Fruit fly (Drosophila melanogaster) whole organism, adult: ENCODE results near the gene CG9328.

ENCODE experiments used
- CG11617 ChIP-seq: fragments of 200-800 bp; sonication (Bioruptor generic); optimal IDR thresholded peaks from 2 replicates; lab custom pipeline; 2017; ENCODE audit warnings: mild to moderate bottlenecking, missing biosample characterization, missing genetic modification reagents, missing genetic modification characterization
- CG12768 ChIP-seq: fragments of 200-800 bp; sonication (Bioruptor generic); optimal IDR thresholded peaks from 2 replicates; lab custom pipeline; 2017; ENCODE audit warnings: missing biosample characterization, missing genetic modification characterization, mild to moderate bottlenecking, moderate library complexity, missing genetic modification reagents
- CG14711 ChIP-seq: fragments of 200-800 bp; sonication (Bioruptor generic); optimal IDR thresholded peaks from 2 replicates; lab custom pipeline; 2018; ENCODE audit warnings: missing biosample characterization, mild to moderate bottlenecking, missing genetic modification characterization, moderate library complexity
- CG1620 ChIP-seq: fragments of 200-800 bp; sonication (Bioruptor generic); optimal IDR thresholded peaks from 2 replicates; lab custom pipeline; 2016; ENCODE audit warnings: missing biosample characterization, missing genetic modification characterization
- CG33017 ChIP-seq: fragments of 200-800 bp; sonication (Bioruptor generic); optimal IDR thresholded peaks from 2 replicates; lab custom pipeline; 2018; ENCODE audit warnings: missing biosample characterization, mild to moderate bottlenecking, missing genetic modification characterization, moderate library complexity
- CG5204 ChIP-seq: fragments of 200-800 bp; sonication (Bioruptor generic); optimal IDR thresholded peaks from 2 replicates; lab custom pipeline; 2016; ENCODE audit warnings: missing biosample characterization, missing genetic modification characterization
- CG7045 ChIP-seq: fragments of 200-800 bp; sonication (Bioruptor generic); optimal IDR thresholded peaks from 2 replicates; lab custom pipeline; 2017; ENCODE audit warnings: missing biosample characterization, mild to moderate bottlenecking, missing genetic modification characterization
- CG7101 ChIP-seq: fragments of 200-800 bp; sonication (Bioruptor generic); optimal IDR thresholded peaks from 2 replicates; lab custom pipeline; 2018; ENCODE audit warnings: missing biosample characterization, mild to moderate bottlenecking, missing genetic modification characterization, moderate library complexity
- Clk ChIP-seq: fragments of 200-800 bp; sonication (Bioruptor generic); optimal IDR thresholded peaks from 2 replicates; lab custom pipeline; 2017; ENCODE audit warnings: missing biosample characterization, missing genetic modification characterization
- Crg-1 ChIP-seq: fragments of 200-800 bp; sonication (Bioruptor generic); optimal IDR thresholded peaks from 2 replicates; lab custom pipeline; 2016; ENCODE audit warnings: missing biosample characterization, missing genetic modification characterization
- Hr96 ChIP-seq: fragments of 200-800 bp; sonication (Bioruptor generic); optimal IDR thresholded peaks from 2 replicates; lab custom pipeline; 2016; ENCODE audit warnings: missing biosample characterization, missing genetic modification characterization
- Mnt ChIP-seq: fragments of 200-800 bp; sonication (Bioruptor generic); optimal IDR thresholded peaks from 2 replicates; lab custom pipeline; 2016; ENCODE audit warnings: missing biosample characterization, mild to moderate bottlenecking, missing genetic modification characterization
- bab1 ChIP-seq: fragments of 200-800 bp; sonication (Bioruptor generic); optimal IDR thresholded peaks from 3 replicates; lab custom pipeline; 2019; ENCODE audit warnings: missing biosample characterization, mild to moderate bottlenecking, missing genetic modification characterization, moderate library complexity
- cic ChIP-seq: fragments of 200-800 bp; sonication (Bioruptor generic); optimal IDR thresholded peaks from 2 replicates; lab custom pipeline; 2017; ENCODE audit warnings: missing biosample characterization, mild to moderate bottlenecking, missing genetic modification characterization, moderate library complexity
- cnc ChIP-seq, 2 experiments: fragments of >200 bp; optimal IDR thresholded peaks; 2 replicates each; lab custom pipeline; 2017
- kay ChIP-seq: fragments of 200-800 bp; sonication (Bioruptor generic); peaks from one replicate; lab custom pipeline; 2016; ENCODE audit warnings: missing biosample characterization, missing genetic modification characterization, borderline replicate concordance
- ovo ChIP-seq: fragments of 200-800 bp; sonication (Bioruptor generic); optimal IDR thresholded peaks from 2 replicates; lab custom pipeline; 2016; ENCODE audit warnings: missing biosample characterization, missing genetic modification characterization
- pad ChIP-seq: fragments of 200-800 bp; sonication (Bioruptor generic); optimal IDR thresholded peaks from 3 replicates; lab custom pipeline; 2017; ENCODE audit warnings: missing biosample characterization, missing genetic modification characterization, mild to moderate bottlenecking, moderate library complexity, missing genetic modification reagents
- tj ChIP-seq: fragments of 200-800 bp; sonication (Bioruptor generic); optimal IDR thresholded peaks from 3 replicates; lab custom pipeline; 2017; ENCODE audit warnings: missing biosample characterization, mild to moderate bottlenecking, missing genetic modification characterization, moderate library complexity
- toe ChIP-seq: fragments of 200-800 bp; sonication (Bioruptor generic); optimal IDR thresholded peaks from 2 replicates; lab custom pipeline; 2016; ENCODE audit warnings: missing biosample characterization, missing genetic modification characterization

The CG9328 gene

dm6 chr2L:20809229-20809628 lies 11.7 kb downstream of the CG9328 start:
- no peak for TF ChIP-seq CG5204 (GFP tag; lab: Kevin White, UChicago)
- no peak for TF ChIP-seq ovo (GFP tag; lab: Kevin White, UChicago)
- TF ChIP-seq CG14711 (tag; lab: Kevin White, UChicago): peak; percentile 55
- TF ChIP-seq pad (GFP tag; lab: Kevin White, UChicago): no peak
- TF ChIP-seq kay (GFP tag; lab: Kevin White, UChicago): no peak
- TF ChIP-seq tj (GFP tag; lab: Kevin White, UChicago): no peak
- no peak for TF ChIP-seq Clk (GFP tag; lab: Kevin White, UChicago)
- peak; percentile 22 for TF ChIP-seq CG7101 (tag; lab: Kevin White, UChicago)
- no peak for TF ChIP-seq bab1
- peak; percentile 33 for TF ChIP-seq CG33017 (tag; lab: Kevin White, UChicago)
- TF ChIP-seq toe (GFP tag; lab: Kevin White, UChicago): no peak
- no peak for TF ChIP-seq CG7045 (GFP tag; lab: Kevin White, UChicago)
- TF ChIP-seq cnc (optimal IDR thresholded peaks at IDR 0.05; lab: Kevin White, UChicago): no peak
- TF ChIP-seq Mnt (GFP tag; lab: Kevin White, UChicago): no peak
- no peak for TF ChIP-seq CG11617 (GFP tag; lab: Kevin White, UChicago)
- TF ChIP-seq CG1620 (GFP tag; lab: Kevin White, UChicago): no peak
- no peak for TF ChIP-seq cic (GFP tag; lab: Kevin White, UChicago)
- TF ChIP-seq Crg-1 (GFP tag; lab: Kevin White, UChicago): no peak
- no peak for TF ChIP-seq Hr96 (GFP tag; lab: Kevin White, UChicago)
- peak; percentile 80 for TF ChIP-seq CG12768 (GFP tag; lab: Kevin White, UChicago)

DNA sequence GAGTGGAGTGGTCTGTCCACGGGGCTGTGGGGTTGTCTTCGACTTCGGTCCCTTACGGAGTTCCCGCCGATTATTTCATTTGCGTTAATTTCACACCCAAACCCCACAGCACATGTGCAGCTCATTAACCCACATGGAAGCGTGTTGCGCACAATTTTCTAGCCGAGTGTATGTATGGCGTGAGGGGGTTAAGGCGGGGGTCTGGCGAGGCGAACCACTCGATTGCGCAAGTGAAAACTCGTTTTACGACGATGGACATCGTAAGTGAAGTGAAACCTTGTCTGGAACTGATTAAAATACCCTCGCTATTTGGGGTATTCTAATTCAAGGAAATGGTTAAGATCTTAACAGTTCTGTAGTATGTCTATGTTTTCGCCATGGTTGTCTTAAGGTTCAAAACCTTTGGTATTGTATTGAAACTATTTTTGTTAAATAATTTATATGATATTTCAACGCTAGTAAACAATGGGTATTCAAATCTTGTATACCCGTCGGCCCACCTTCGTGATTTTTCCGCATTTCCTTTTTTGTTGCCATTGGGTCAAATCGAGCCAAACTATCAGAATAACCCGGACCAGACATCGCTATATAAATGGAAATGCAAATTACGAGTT lies 13.6 kb downstream of the CG9328 start:
- TF ChIP-seq CG11617 (GFP tag; lab: Kevin White, UChicago) (no peak), toe (GFP tag; lab: Kevin White, UChicago) (no peak), CG33017 (tag; lab: Kevin White, UChicago) (peak; percentile 6), kay (GFP tag; lab: Kevin White, UChicago) (no peak), cnc (optimal IDR thresholded peaks at IDR 0.05; lab: Kevin White, UChicago) (no peak), Hr96 (GFP tag; lab: Kevin White, UChicago) (no peak), Mnt (GFP tag; lab: Kevin White, UChicago) (peak; percentile 13)

DNA sequence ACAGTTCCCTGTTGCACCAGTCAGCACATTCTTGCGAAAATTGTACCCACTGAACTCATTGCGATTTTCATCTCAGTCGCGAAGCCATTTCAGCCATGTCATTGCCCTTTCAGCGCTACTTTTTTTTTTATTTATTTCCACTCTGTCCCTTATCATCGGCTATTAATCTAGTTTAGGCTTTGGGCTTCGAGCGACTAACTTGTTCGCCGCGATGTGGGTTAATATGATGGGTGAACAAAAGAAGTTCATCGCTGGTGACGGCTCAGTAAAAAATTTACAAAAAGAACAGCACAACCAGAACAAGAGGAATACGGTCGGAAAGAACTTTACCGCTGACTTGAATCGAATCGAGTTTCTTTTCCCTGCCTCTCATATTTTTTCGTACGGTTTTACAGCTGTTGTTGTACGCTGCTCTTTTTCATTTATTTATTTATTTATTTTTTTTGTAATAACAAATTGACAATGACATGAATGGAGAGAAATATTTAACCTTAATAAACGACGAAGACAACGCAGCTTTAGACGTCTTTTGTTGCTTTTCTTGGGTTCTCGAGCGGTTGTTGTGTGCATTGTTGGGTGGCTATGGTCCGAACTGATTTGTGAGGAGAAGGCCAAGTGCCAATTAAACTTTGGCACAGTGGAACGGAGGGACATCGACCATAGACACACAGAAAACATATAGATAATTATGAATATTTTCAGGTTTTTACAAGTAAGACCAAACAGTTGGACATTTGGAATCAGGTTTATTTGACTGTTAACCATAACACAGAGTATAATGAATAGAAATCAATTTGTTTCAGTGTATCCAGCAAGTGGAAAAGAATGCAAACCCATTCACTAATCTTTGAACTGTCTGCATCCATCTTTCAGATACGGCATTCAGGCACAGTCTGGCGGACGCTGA lies 15.0 kb downstream of the CG9328 start:
- TF ChIP-seq Crg-1 (GFP tag; lab: Kevin White, UChicago): no peak
- peak; percentile 27 for TF ChIP-seq kay (GFP tag; lab: Kevin White, UChicago)
- no peak for TF ChIP-seq cic (GFP tag; lab: Kevin White, UChicago)
- no peak for TF ChIP-seq CG7101 (tag; lab: Kevin White, UChicago)
- TF ChIP-seq CG5204 (GFP tag; lab: Kevin White, UChicago): no peak
- no peak for TF ChIP-seq toe (GFP tag; lab: Kevin White, UChicago)
- no peak for TF ChIP-seq pad (GFP tag; lab: Kevin White, UChicago)
- TF ChIP-seq CG1620 (GFP tag; lab: Kevin White, UChicago): no peak
- TF ChIP-seq tj (GFP tag; lab: Kevin White, UChicago): peak; percentile 37
- TF ChIP-seq cnc (optimal IDR thresholded peaks at IDR 0.05; lab: Kevin White, UChicago): no peak
- no peak for TF ChIP-seq CG7045 (GFP tag; lab: Kevin White, UChicago)
- no peak for TF ChIP-seq Clk (GFP tag; lab: Kevin White, UChicago)
- no peak for TF ChIP-seq bab1

DNA sequence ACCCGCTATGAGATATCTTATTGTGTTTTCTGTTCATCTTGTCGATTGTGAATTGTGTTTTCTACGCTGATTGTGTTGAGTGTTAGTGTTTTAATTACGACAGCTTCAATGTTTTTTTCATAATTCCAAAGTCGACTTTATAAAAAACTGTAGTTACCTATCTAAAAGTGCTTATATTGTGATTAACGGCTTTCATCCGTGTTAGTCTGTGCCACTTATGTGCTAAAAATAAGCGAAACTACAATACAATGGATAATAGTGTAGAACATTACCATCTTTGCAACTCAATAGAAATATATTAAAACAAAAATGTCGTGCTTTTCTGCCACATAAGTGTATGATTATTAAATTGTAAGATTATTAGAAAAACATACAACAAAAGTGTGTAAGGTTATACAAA lies 18.6 kb downstream of the CG9328 start, which contains the start of gene CG33322:
Gene CG33322 (minus strand): TSS at position 101 of the 400 bp plus-strand sequence.
- TF ChIP-seq tj (GFP tag; lab: Kevin White, UChicago): no peak
- TF ChIP-seq Mnt (GFP tag; lab: Kevin White, UChicago): no peak
- TF ChIP-seq CG7045 (GFP tag; lab: Kevin White, UChicago): no peak
- no peak for TF ChIP-seq CG33017 (tag; lab: Kevin White, UChicago)
- no peak for TF ChIP-seq CG7101 (tag; lab: Kevin White, UChicago)
- no peak for TF ChIP-seq CG1620 (GFP tag; lab: Kevin White, UChicago)
- no peak for TF ChIP-seq ovo (GFP tag; lab: Kevin White, UChicago)
- no peak for TF ChIP-seq cnc (optimal IDR thresholded peaks at IDR 0.05; lab: Kevin White, UChicago)
- no peak for TF ChIP-seq kay (GFP tag; lab: Kevin White, UChicago)
- TF ChIP-seq toe (GFP tag; lab: Kevin White, UChicago): no peak
- TF ChIP-seq Crg-1 (GFP tag; lab: Kevin White, UChicago): no peak
- TF ChIP-seq CG11617 (GFP tag; lab: Kevin White, UChicago): no peak
- no peak for TF ChIP-seq pad (GFP tag; lab: Kevin White, UChicago)

DNA sequence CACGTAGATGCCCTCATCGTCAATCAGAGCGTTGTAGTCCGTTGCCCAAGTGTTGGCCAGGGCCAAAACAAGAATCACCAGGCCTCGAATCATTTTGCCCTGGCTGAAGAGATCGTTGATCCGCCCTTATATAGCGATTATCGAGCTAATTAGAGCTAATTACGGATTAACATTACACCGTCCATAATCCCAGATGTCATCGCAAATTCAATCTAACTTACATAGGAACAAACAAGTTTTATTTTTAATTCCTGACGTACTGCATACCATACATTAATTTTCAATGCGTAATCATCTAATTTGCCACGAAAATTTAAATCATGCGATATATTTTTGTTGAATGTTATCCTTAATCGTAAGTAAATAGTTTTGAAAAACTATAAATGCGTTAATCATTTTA lies 19.7 kb downstream of the CG9328 start, which contains the start of gene CheB38b:
Gene CheB38b (minus strand): TSS at position 101 of the 400 bp plus-strand sequence.
- TF ChIP-seq Hr96 (GFP tag; lab: Kevin White, UChicago) (no peak), tj (GFP tag; lab: Kevin White, UChicago) (no peak), cic (GFP tag; lab: Kevin White, UChicago) (no peak), ovo (GFP tag; lab: Kevin White, UChicago) (no peak), CG1620 (GFP tag; lab: Kevin White, UChicago) (no peak), toe (GFP tag; lab: Kevin White, UChicago) (no peak), Mnt (GFP tag; lab: Kevin White, UChicago) (no peak), CG7045 (GFP tag; lab: Kevin White, UChicago) (no peak), CG5204 (GFP tag; lab: Kevin White, UChicago) (no peak), CG14711 (tag; lab: Kevin White, UChicago) (no peak), kay (GFP tag; lab: Kevin White, UChicago) (no peak), Clk (GFP tag; lab: Kevin White, UChicago) (no peak), CG12768 (GFP tag; lab: Kevin White, UChicago) (no peak), pad (GFP tag; lab: Kevin White, UChicago) (no peak), bab1 (no peak), CG33017 (tag; lab: Kevin White, UChicago) (no peak), CG7101 (tag; lab: Kevin White, UChicago) (no peak), Crg-1 (GFP tag; lab: Kevin White, UChicago) (no peak)
